Fruit fly (Drosophila melanogaster): ENCODE results near the gene CG8010.

Gene CG8010

dm6 chrX:19238613-19239012 is 30.1 kb downstream of the CG8010 start:
- TF ChIP-seq p53 (GFP tag; optimal IDR thresholded peaks at IDR 0.05) (no peak), gt (GFP tag; IDR thresholded peaks at IDR 0.05) (no peak), CG7357 (GFP tag; IDR thresholded peaks at IDR 0.05) (no peak), ham (GFP tag; IDR thresholded peaks at IDR 0.05) (no peak), CG16815 (GFP tag; optimal IDR thresholded peaks at IDR 0.05) (no peak), CG4617 (GFP tag; optimal IDR thresholded peaks at IDR 0.05; ENCODE audit: borderline replicate concordance) (no peak), vfl (GFP tag; optimal IDR thresholded peaks at IDR 0.05) (no peak), CG12236 (GFP tag; optimal IDR thresholded peaks at IDR 0.05) (no peak), CG31388 (GFP tag; optimal IDR thresholded peaks at IDR 0.05) (no peak), CG33557 (GFP tag; optimal IDR thresholded peaks at IDR 0.05) (no peak), CG7963 (GFP tag; IDR thresholded peaks at IDR 0.05; ENCODE audit: partially characterized antibody) (no peak), CG9876 (GFP tag; optimal IDR thresholded peaks at IDR 0.05) (no peak), btn (GFP tag; optimal IDR thresholded peaks at IDR 0.05) (no peak)

- no peak for TF ChIP-seq HmgZ (tag; optimal IDR thresholded peaks at IDR 0.05)
- peak; percentile 40; the same call in 1 of the 2 replicates for TF ChIP-seq Drgx (GFP tag; IDR thresholded peaks at IDR 0.05)
- TF ChIP-seq esg (GFP tag; conservative IDR thresholded peaks at IDR 0.05), result no peak
- no peak for TF ChIP-seq CG7745 (tag; optimal IDR thresholded peaks at IDR 0.05)
- no peak for TF ChIP-seq CoRest (tag; optimal IDR thresholded peaks at IDR 0.05)
- no peak for TF ChIP-seq HHEX (GFP tag; optimal IDR thresholded peaks at IDR 0.05)
- no peak for TF ChIP-seq CG15514 (GFP tag; optimal IDR thresholded peaks at IDR 0.05)
Observed at dm6 chrX:19229855-19230433, 38.8 kb downstream of the CG8010 start.

- TF ChIP-seq rib (GFP tag; IDR thresholded peaks at IDR 0.05) (peak; percentile 32; the same call in 1 of the 2 replicates), nmo (GFP tag; optimal IDR thresholded peaks at IDR 0.05) (no peak), Sox100B (GFP tag; optimal IDR thresholded peaks at IDR 0.05) (no peak), Fer1 (GFP tag; optimal IDR thresholded peaks at IDR 0.05) (no peak), CG13775 (GFP tag; optimal IDR thresholded peaks at IDR 0.05) (peak; percentile 13), YL-1 (GFP tag; optimal IDR thresholded peaks at IDR 0.05) (no peak), Pdp1 (GFP tag; optimal IDR thresholded peaks at IDR 0.05) (no peak), lmd (GFP tag; IDR thresholded peaks at IDR 0.05) (no peak), CG12744 (GFP tag; optimal IDR thresholded peaks at IDR 0.05) (no peak), CG9437 (GFP tag; optimal IDR thresholded peaks at IDR 0.05) (peak; percentile 26), CG4617 (GFP tag; optimal IDR thresholded peaks at IDR 0.05; ENCODE audit: borderline replicate concordance) (no peak), z (GFP tag; IDR thresholded peaks at IDR 0.05) (no peak), CG8924 (tag; optimal IDR thresholded peaks at IDR 0.05) (peak; percentile 20), hkb (optimal IDR thresholded peaks at IDR 0.05) (no peak), hkb (GFP tag; IDR thresholded peaks at IDR 0.05) (no peak), CG1647 (GFP tag; optimal IDR thresholded peaks at IDR 0.05) (no peak), sr (GFP tag; IDR thresholded peaks at IDR 0.05) (0 out of 3 replicates have a peak, but pooled peaks have one; percentile 43), dmrt11E (tag; optimal IDR thresholded peaks at IDR 0.05) (no peak), CG3407 (GFP tag; optimal IDR thresholded peaks at IDR 0.05) (no peak), Blimp-1 (GFP tag; optimal IDR thresholded peaks at IDR 0.05) (peak; percentile 64), CG31224 (GFP tag; IDR thresholded peaks at IDR 0.05) (no peak), CG12769 (tag; optimal IDR thresholded peaks at IDR 0.05) (peak; percentile 55), CG17186 (GFP tag; optimal IDR thresholded peaks at IDR 0.05) (no peak), CG17328 (GFP tag; IDR thresholded peaks at IDR 0.05) (no peak), CG6175 (GFP tag; IDR thresholded peaks at IDR 0.05) (peak; percentile 62; the same call in 1 of the 3 replicates), CG1529 (GFP tag; optimal IDR thresholded peaks at IDR 0.05) (no peak), HLHmδ (GFP tag; optimal IDR thresholded peaks at IDR 0.05) (no peak), Med (GFP tag) (peak; percentile 55), GATAe (GFP tag; conservative IDR thresholded peaks at IDR 0.05) (no peak), CG9876 (GFP tag; optimal IDR thresholded peaks at IDR 0.05) (no peak), CG11560 (tag; IDR thresholded peaks at IDR 0.05) (no peak)
Observed at dm6 chrX:19225304-19225640, 43.4 kb downstream of the CG8010 start.
